Worm (Caenorhabditis elegans): ENCODE measurements around the gene ceh-30.

Gene ceh-30

ce11 chrX:3087245-3087644 lies 23.9 kb downstream of the ceh-30 start, which contains the start of gene F52E4.5:
Gene F52E4.5, minus strand, starts transcription at chrX:3087345.
- TF ChIP-seq klf-2 (GFP tag; conservative IDR thresholded peaks at IDR 0.05) (no peak), flt-1 (GFP tag; IDR thresholded peaks at IDR 0.05) (no peak), med-1 (GFP tag; optimal IDR thresholded peaks at IDR 0.05; ENCODE audit: insufficient read depth) (no peak), cog-1 (tag; optimal IDR thresholded peaks at IDR 0.05) (no peak), T22C8.4 (GFP tag; IDR thresholded peaks at IDR 0.05) (no peak), ref-1 (GFP tag; conservative IDR thresholded peaks at IDR 0.05) (no peak), tab-1 (GFP tag; IDR thresholded peaks at IDR 0.05) (no peak), ztf-23 (GFP tag; IDR thresholded peaks at IDR 0.05) (no peak), ztf-29 (GFP tag; IDR thresholded peaks at IDR 0.05) (no peak)

- no peak for TF ChIP-seq cog-1 (tag; optimal IDR thresholded peaks at IDR 0.05)
- no peak for TF ChIP-seq tab-1 (GFP tag; IDR thresholded peaks at IDR 0.05)
- TF ChIP-seq ztf-29 (GFP tag; IDR thresholded peaks at IDR 0.05), result no peak
- TF ChIP-seq klf-2 (GFP tag; conservative IDR thresholded peaks at IDR 0.05), result no peak
- no peak for TF ChIP-seq med-1 (GFP tag; optimal IDR thresholded peaks at IDR 0.05; ENCODE audit: insufficient read depth)
- TF ChIP-seq flt-1 (GFP tag; IDR thresholded peaks at IDR 0.05), result no peak
- no peak for TF ChIP-seq ztf-23 (GFP tag; IDR thresholded peaks at IDR 0.05)
- no peak for TF ChIP-seq ref-1 (GFP tag; conservative IDR thresholded peaks at IDR 0.05)
- no peak for TF ChIP-seq T22C8.4 (GFP tag; IDR thresholded peaks at IDR 0.05)
Measured at ce11 chrX:3087647-3088046, 24.3 kb downstream of the ceh-30 start.

- TF ChIP-seq flt-1 (GFP tag; IDR thresholded peaks at IDR 0.05) (no peak), klf-2 (GFP tag; conservative IDR thresholded peaks at IDR 0.05) (no peak), T22C8.4 (GFP tag; IDR thresholded peaks at IDR 0.05) (no peak), med-1 (GFP tag; optimal IDR thresholded peaks at IDR 0.05; ENCODE audit: insufficient read depth) (no peak), cog-1 (tag; optimal IDR thresholded peaks at IDR 0.05) (no peak), ztf-29 (GFP tag; IDR thresholded peaks at IDR 0.05) (no peak), ref-1 (GFP tag; conservative IDR thresholded peaks at IDR 0.05) (no peak), ztf-23 (GFP tag; IDR thresholded peaks at IDR 0.05) (no peak), tab-1 (GFP tag; IDR thresholded peaks at IDR 0.05) (no peak)
Measured at ce11 chrX:3089423-3089822, 26.0 kb downstream of the ceh-30 start, which contains the start of gene pccb-1. Gene pccb-1, plus strand, starts transcription at chrX:3089549.

- TF ChIP-seq T22C8.4 (GFP tag; IDR thresholded peaks at IDR 0.05), result no peak
Measured at ce11 chrX:3089894-3090414, 26.6 kb downstream of the ceh-30 start.

- no peak for TF ChIP-seq cog-1 (tag; optimal IDR thresholded peaks at IDR 0.05)
- no peak for TF ChIP-seq klf-2 (GFP tag; conservative IDR thresholded peaks at IDR 0.05)
- TF ChIP-seq T22C8.4 (GFP tag; IDR thresholded peaks at IDR 0.05), result no peak
Measured at ce11 chrX:3091119-3091746, 27.9 kb downstream of the ceh-30 start.

- TF ChIP-seq tab-1 (GFP tag; IDR thresholded peaks at IDR 0.05) (no peak), klf-2 (GFP tag; conservative IDR thresholded peaks at IDR 0.05) (no peak)
Measured at ce11 chrX:3092460-3092859, 29.1 kb downstream of the ceh-30 start.

- TF ChIP-seq cog-1 (tag; optimal IDR thresholded peaks at IDR 0.05), result no peak
- no peak for TF ChIP-seq ztf-23 (GFP tag; IDR thresholded peaks at IDR 0.05)
- TF ChIP-seq ztf-29 (GFP tag; IDR thresholded peaks at IDR 0.05), result no peak
- TF ChIP-seq T22C8.4 (GFP tag; IDR thresholded peaks at IDR 0.05), result no peak
- TF ChIP-seq flt-1 (GFP tag; IDR thresholded peaks at IDR 0.05), result no peak
- no peak for TF ChIP-seq klf-2 (GFP tag; conservative IDR thresholded peaks at IDR 0.05)
- no peak for TF ChIP-seq tab-1 (GFP tag; IDR thresholded peaks at IDR 0.05)
- no peak for TF ChIP-seq med-1 (GFP tag; optimal IDR thresholded peaks at IDR 0.05; ENCODE audit: insufficient read depth)
- no peak for TF ChIP-seq ref-1 (GFP tag; conservative IDR thresholded peaks at IDR 0.05)
Measured at ce11 chrX:3094304-3094703, 30.9 kb downstream of the ceh-30 start, which contains the start of gene wrt-2. Gene wrt-2, minus strand, starts transcription at chrX:3094349.

ce11 chrX:3099832-3100231 lies 36.5 kb downstream of the ceh-30 start, which contains the start of gene sec-3:
Gene sec-3, minus strand, starts transcription at chrX:3099852.
- TF ChIP-seq ztf-23 (GFP tag; IDR thresholded peaks at IDR 0.05) (peak; percentile 78; the same call in 1 of the 2 replicates), T22C8.4 (GFP tag; IDR thresholded peaks at IDR 0.05) (no peak), ref-1 (GFP tag; conservative IDR thresholded peaks at IDR 0.05) (no peak), med-1 (GFP tag; optimal IDR thresholded peaks at IDR 0.05; ENCODE audit: insufficient read depth) (peak; percentile 61), cog-1 (tag; optimal IDR thresholded peaks at IDR 0.05) (peak; percentile 88), ztf-29 (GFP tag; IDR thresholded peaks at IDR 0.05) (peak; percentile 58; the same call in 1 of the 2 replicates), tab-1 (GFP tag; IDR thresholded peaks at IDR 0.05) (peak; percentile 65; the same call in 1 of the 2 replicates), klf-2 (GFP tag; conservative IDR thresholded peaks at IDR 0.05) (peak; percentile 62; the same call in 1 of the 2 replicates), flt-1 (GFP tag; IDR thresholded peaks at IDR 0.05) (peak; percentile 85)

ce11 chrX:3101562-3101961 lies 38.2 kb downstream of the ceh-30 start:
- no peak for TF ChIP-seq med-1 (GFP tag; optimal IDR thresholded peaks at IDR 0.05; ENCODE audit: insufficient read depth)
- no peak for TF ChIP-seq T22C8.4 (GFP tag; IDR thresholded peaks at IDR 0.05)
- no peak for TF ChIP-seq flt-1 (GFP tag; IDR thresholded peaks at IDR 0.05)
- no peak for TF ChIP-seq tab-1 (GFP tag; IDR thresholded peaks at IDR 0.05)
- TF ChIP-seq ztf-23 (GFP tag; IDR thresholded peaks at IDR 0.05), result no peak
- no peak for TF ChIP-seq klf-2 (GFP tag; conservative IDR thresholded peaks at IDR 0.05)
- no peak for TF ChIP-seq ztf-29 (GFP tag; IDR thresholded peaks at IDR 0.05)
- no peak for TF ChIP-seq ref-1 (GFP tag; conservative IDR thresholded peaks at IDR 0.05)
- no peak for TF ChIP-seq cog-1 (tag; optimal IDR thresholded peaks at IDR 0.05)

- no peak for TF ChIP-seq klf-2 (GFP tag; conservative IDR thresholded peaks at IDR 0.05)
- no peak for TF ChIP-seq ztf-23 (GFP tag; IDR thresholded peaks at IDR 0.05)
- no peak for TF ChIP-seq ztf-29 (GFP tag; IDR thresholded peaks at IDR 0.05)
- no peak for TF ChIP-seq T22C8.4 (GFP tag; IDR thresholded peaks at IDR 0.05)
- no peak for TF ChIP-seq tab-1 (GFP tag; IDR thresholded peaks at IDR 0.05)
- TF ChIP-seq med-1 (GFP tag; optimal IDR thresholded peaks at IDR 0.05; ENCODE audit: insufficient read depth), result no peak
- no peak for TF ChIP-seq cog-1 (tag; optimal IDR thresholded peaks at IDR 0.05)
- TF ChIP-seq flt-1 (GFP tag; IDR thresholded peaks at IDR 0.05), result no peak
- no peak for TF ChIP-seq ref-1 (GFP tag; conservative IDR thresholded peaks at IDR 0.05)
Measured at ce11 chrX:3102165-3102564, 38.8 kb downstream of the ceh-30 start, which contains the start of gene ztf-13. Gene ztf-13, minus strand, starts transcription at chrX:3102175.

Data from whole organism, midembryonic.